Fruit fly (Drosophila melanogaster) whole organism, embryonic: ENCODE results near the gene Tsf2.

Experiments
- Aef1 ChIP-seq: fragments of 200-800 bp; sonication (Bioruptor generic); IDR thresholded peaks from 3 replicates; pipeline ENCODE4 v1.3.6; 2022; ENCODE audit warnings: missing biosample characterization, missing genetic modification characterization
- Asciz ChIP-seq: fragments of 200-800 bp; sonication (Bioruptor generic); optimal IDR thresholded peaks from 2 replicates; lab custom pipeline; 2017; ENCODE audit warnings: missing biosample characterization, mild to moderate bottlenecking, missing genetic modification characterization, missing genetic modification reagents
- B-H2 ChIP-seq: fragments of 200-800 bp; sonication (Bioruptor generic); optimal IDR thresholded peaks from 2 replicates; lab custom pipeline; 2018; ENCODE audit warnings: missing biosample characterization, mild to moderate bottlenecking, missing genetic modification characterization
- BEAF-32 ChIP-seq: fragments of 200-800 bp; sonication (Bioruptor generic); optimal IDR thresholded peaks from 3 replicates; lab custom pipeline; 2017; ENCODE audit warnings: missing biosample characterization, missing genetic modification characterization, mild to moderate bottlenecking, moderate library complexity, missing genetic modification reagents
- Blimp-1 ChIP-seq: fragments of 200-800 bp; sonication (Bioruptor generic); optimal IDR thresholded peaks from 3 replicates; lab custom pipeline; 2018; ENCODE audit warnings: missing biosample characterization, missing genetic modification characterization, mild to moderate bottlenecking, moderate library complexity, missing genetic modification reagents
- CG10209 ChIP-seq: fragments of 200-800 bp; sonication (Bioruptor generic); optimal IDR thresholded peaks from 3 replicates; lab custom pipeline; 2017; ENCODE audit warnings: missing biosample characterization, mild to moderate bottlenecking, missing genetic modification characterization, missing genetic modification reagents
- CG13424 ChIP-seq: fragments of 200-800 bp; sonication (Bioruptor generic); optimal IDR thresholded peaks from 2 replicates; lab custom pipeline; 2019; ENCODE audit warnings: missing biosample characterization, mild to moderate bottlenecking, missing genetic modification characterization, moderate library complexity
- CG14667 ChIP-seq: fragments of 200-800 bp; sonication (Bioruptor generic); IDR thresholded peaks from 2 replicates; pipeline ENCODE4 v1.3.6; 2022; ENCODE audit warnings: missing biosample characterization, missing genetic modification characterization
- CG1647 ChIP-seq: fragments of 200-800 bp; sonication (Bioruptor generic); optimal IDR thresholded peaks from 3 replicates; lab custom pipeline; 2016; ENCODE audit warnings: missing biosample characterization, missing genetic modification characterization
- CG17328 ChIP-seq: fragments of 200-800 bp; sonication (Bioruptor generic); IDR thresholded peaks from 2 replicates; pipeline ENCODE4 v1.3.6; 2022; ENCODE audit warnings: missing biosample characterization, missing genetic modification characterization
- CG1832 ChIP-seq: fragments of 200-800 bp; sonication (Bioruptor generic); optimal IDR thresholded peaks from 2 replicates; lab custom pipeline; 2017; ENCODE audit warnings: missing biosample characterization, mild to moderate bottlenecking, missing genetic modification characterization, inconsistent platforms
- CG30020 ChIP-seq: fragments of 200-800 bp; optimal IDR thresholded peaks from 2 replicates; lab custom pipeline; 2019; ENCODE audit warnings: missing biosample characterization, mild to moderate bottlenecking, missing genetic modification characterization, moderate library complexity
- CG3163 ChIP-seq: fragments of 200-800 bp; sonication (Bioruptor generic); optimal IDR thresholded peaks from 3 replicates; lab custom pipeline; 2016; ENCODE audit warnings: missing biosample characterization, missing genetic modification characterization
- CG3995 ChIP-seq: fragments of 200-800 bp; sonication (Bioruptor generic); optimal IDR thresholded peaks from 3 replicates; lab custom pipeline; 2016; ENCODE audit warnings: missing biosample characterization, missing genetic modification characterization
- CG42726 ChIP-seq: fragments of 200-800 bp; sonication (Bioruptor generic); IDR thresholded peaks from 2 replicates; pipeline ENCODE4 v1.3.6; 2022; ENCODE audit warnings: missing biosample characterization, missing genetic modification characterization; ENCODE audit not compliant: partially characterized antibody
- CG7786 ChIP-seq: fragments of 200-800 bp; sonication (Bioruptor generic); optimal IDR thresholded peaks from 2 replicates; lab custom pipeline; 2016; ENCODE audit warnings: missing biosample characterization, missing genetic modification characterization
- CG8359 ChIP-seq: fragments of 200-800 bp; sonication (Bioruptor generic); optimal IDR thresholded peaks from 2 replicates; lab custom pipeline; 2017; ENCODE audit warnings: missing biosample characterization, mild to moderate bottlenecking, missing genetic modification characterization, borderline replicate concordance
- CkIIα-i1 ChIP-seq: fragments of 200-800 bp; sonication (Bioruptor generic); IDR thresholded peaks from 2 replicates; pipeline ENCODE4 v1.3.6; 2022; ENCODE audit warnings: missing biosample characterization, missing genetic modification characterization
- Hand ChIP-seq: fragments of 200-800 bp; sonication (Bioruptor generic); optimal IDR thresholded peaks from 2 replicates; lab custom pipeline; 2017; ENCODE audit warnings: mild to moderate bottlenecking, missing biosample characterization, missing genetic modification reagents, missing genetic modification characterization
- Kr ChIP-seq: fragments of 200-800 bp; sonication (Bioruptor generic); optimal IDR thresholded peaks from 2 replicates; lab custom pipeline; 2017; ENCODE audit warnings: missing biosample characterization, mild to moderate bottlenecking, missing genetic modification characterization
- Meics ChIP-seq: fragments of 200-800 bp; sonication (Bioruptor generic); optimal IDR thresholded peaks from 2 replicates; lab custom pipeline; 2017; ENCODE audit warnings: missing biosample characterization, mild to moderate bottlenecking, missing genetic modification characterization
- NfI ChIP-seq: fragments of 200-800 bp; sonication (Bioruptor generic); optimal IDR thresholded peaks from 3 replicates; lab custom pipeline; 2018; ENCODE audit warnings: missing biosample characterization, mild to moderate bottlenecking, missing genetic modification characterization, moderate library complexity
- Ptx1 ChIP-seq: fragments of 200-800 bp; sonication (Bioruptor generic); IDR thresholded peaks from 2 replicates; pipeline ENCODE4 v1.3.6; 2022; ENCODE audit warnings: missing biosample characterization, missing genetic modification characterization
- Rx ChIP-seq: fragments of 200-800 bp; sonication (Bioruptor generic); IDR thresholded peaks from 2 replicates; pipeline ENCODE4 v1.3.6; 2022; ENCODE audit warnings: missing biosample characterization, missing genetic modification characterization
- Vsx1 ChIP-seq: fragments of 200-800 bp; sonication (Bioruptor generic); optimal IDR thresholded peaks from 2 replicates; lab custom pipeline; 2017; ENCODE audit warnings: missing biosample characterization, mild to moderate bottlenecking, missing genetic modification characterization, missing genetic modification reagents
- dati ChIP-seq: fragments of 200-800 bp; sonication (Bioruptor generic); IDR thresholded peaks from 2 replicates; pipeline ENCODE4 v1.3.6; 2022; ENCODE audit warnings: missing biosample characterization, missing genetic modification characterization
- en ChIP-seq: fragments of 200-800 bp; sonication (Bioruptor generic); optimal IDR thresholded peaks from 2 replicates; lab custom pipeline; 2016; ENCODE audit warnings: missing biosample characterization, missing genetic modification characterization
- fd96Cb ChIP-seq: fragments of 200-800 bp; sonication (Bioruptor generic); optimal IDR thresholded peaks from 2 replicates; lab custom pipeline; 2018; ENCODE audit warnings: missing biosample characterization, mild to moderate bottlenecking, missing genetic modification characterization, moderate library complexity
- gfzf ChIP-seq: fragments of 200-800 bp; sonication (Bioruptor generic); optimal IDR thresholded peaks from 2 replicates; lab custom pipeline; 2016; ENCODE audit warnings: missing biosample characterization, mild to moderate bottlenecking, missing genetic modification characterization, moderate library complexity
- grn ChIP-seq: fragments of 200-800 bp; sonication (Bioruptor generic); optimal IDR thresholded peaks from 3 replicates; lab custom pipeline; 2017; ENCODE audit warnings: missing biosample characterization, missing genetic modification characterization
- hkb ChIP-seq, 2 experiments: fragments of 200-800 bp in 1 of 2; fragments of >200 bp in 1 of 2; sonication (Bioruptor generic) in 1 of 2; IDR thresholded peaks in 1 of 2; optimal IDR thresholded peaks in 1 of 2; 2 replicates each; pipeline versions ENCODE4 v1.3.6 to Lab custom; 2017 to 2022; ENCODE audit warnings: missing biosample characterization in 1 of 2, missing genetic modification characterization in 1 of 2
- ind ChIP-seq: fragments of 200-800 bp; sonication (Bioruptor generic); optimal IDR thresholded peaks from 3 replicates; lab custom pipeline; 2016; ENCODE audit warnings: missing biosample characterization, missing genetic modification characterization
- jigr1 ChIP-seq: fragments of 200-800 bp; sonication (Bioruptor generic); IDR thresholded peaks from 3 replicates; pipeline ENCODE4 v1.3.6; 2022; ENCODE audit warnings: missing biosample characterization, missing genetic modification characterization
- ken ChIP-seq: fragments of 200-800 bp; sonication (Bioruptor generic); IDR thresholded peaks from 3 replicates; pipeline ENCODE4 v1.3.6; 2022; ENCODE audit warnings: missing biosample characterization, missing genetic modification characterization
- lbe ChIP-seq: fragments of 200-800 bp; sonication (Bioruptor generic); optimal IDR thresholded peaks from 2 replicates; lab custom pipeline; 2016; ENCODE audit warnings: missing biosample characterization, mild to moderate bottlenecking, missing genetic modification characterization
- lov ChIP-seq, 2 experiments: fragments of 200-800 bp in 1 of 2; fragments of >200 bp in 1 of 2; sonication (Bioruptor generic) in 1 of 2; IDR thresholded peaks in 1 of 2; optimal IDR thresholded peaks in 1 of 2; 2 replicates in 1 of 2; 3 replicates in 1 of 2; pipeline versions ENCODE4 v1.3.6 to Lab custom; 2017 to 2022; ENCODE audit warnings: missing biosample characterization in 1 of 2, missing genetic modification characterization in 1 of 2
- maf-S ChIP-seq: fragments of 200-800 bp; sonication (Bioruptor generic); optimal IDR thresholded peaks from 2 replicates; lab custom pipeline; 2016; ENCODE audit warnings: missing biosample characterization, missing genetic modification characterization
- nom ChIP-seq: fragments of 200-800 bp; sonication (Bioruptor generic); optimal IDR thresholded peaks from 2 replicates; lab custom pipeline; 2017; ENCODE audit warnings: missing biosample characterization, missing genetic modification characterization, mild to moderate bottlenecking, moderate library complexity, missing genetic modification reagents
- otp ChIP-seq: fragments of 200-800 bp; sonication (Bioruptor generic); IDR thresholded peaks from 3 replicates; pipeline ENCODE4, ENCODE4 v1.3.6; 2022; ENCODE audit warnings: missing biosample characterization, missing genetic modification characterization
- peb ChIP-seq: fragments of 200-800 bp; sonication (Bioruptor generic); IDR thresholded peaks from 2 replicates; pipeline ENCODE4 v1.3.6; 2022; ENCODE audit warnings: missing biosample characterization, missing genetic modification characterization
- pros ChIP-seq: fragments of 200-800 bp; sonication (Bioruptor generic); optimal IDR thresholded peaks from 3 replicates; lab custom pipeline; 2019; ENCODE audit warnings: missing biosample characterization, mild to moderate bottlenecking, missing genetic modification characterization, moderate library complexity
- repo ChIP-seq: fragments of 200-800 bp; sonication (Bioruptor generic); optimal IDR thresholded peaks from 2 replicates; lab custom pipeline; 2016; ENCODE audit warnings: missing biosample characterization, missing genetic modification characterization
- salm ChIP-seq: fragments of 200-800 bp; sonication (Bioruptor generic); optimal IDR thresholded peaks from 2 replicates; lab custom pipeline; 2018; ENCODE audit warnings: missing biosample characterization, mild to moderate bottlenecking, missing genetic modification characterization
- ssp ChIP-seq: fragments of 200-800 bp; sonication (Bioruptor generic); IDR thresholded peaks from 2 replicates; pipeline ENCODE4 v1.3.6; 2022; ENCODE audit warnings: missing biosample characterization, missing genetic modification characterization
- sug ChIP-seq: fragments of 200-800 bp; optimal IDR thresholded peaks from 2 replicates; lab custom pipeline; 2019; ENCODE audit warnings: missing biosample characterization, mild to moderate bottlenecking, missing genetic modification characterization, moderate library complexity
- trem ChIP-seq: fragments of 200-800 bp; optimal IDR thresholded peaks from 3 replicates; lab custom pipeline; 2019; ENCODE audit warnings: missing biosample characterization, mild to moderate bottlenecking, missing genetic modification characterization, moderate library complexity
- zen ChIP-seq: fragments of 200-800 bp; sonication (Bioruptor generic); optimal IDR thresholded peaks from 3 replicates; lab custom pipeline; 2018; ENCODE audit warnings: missing biosample characterization, mild to moderate bottlenecking, missing genetic modification characterization, moderate library complexity
- zfh1 ChIP-seq: fragments of 200-800 bp; sonication (Bioruptor generic); IDR thresholded peaks from 3 replicates; pipeline ENCODE4 v1.3.6; 2022; ENCODE audit warnings: missing biosample characterization, missing genetic modification characterization

Tsf2 gene

DNA sequence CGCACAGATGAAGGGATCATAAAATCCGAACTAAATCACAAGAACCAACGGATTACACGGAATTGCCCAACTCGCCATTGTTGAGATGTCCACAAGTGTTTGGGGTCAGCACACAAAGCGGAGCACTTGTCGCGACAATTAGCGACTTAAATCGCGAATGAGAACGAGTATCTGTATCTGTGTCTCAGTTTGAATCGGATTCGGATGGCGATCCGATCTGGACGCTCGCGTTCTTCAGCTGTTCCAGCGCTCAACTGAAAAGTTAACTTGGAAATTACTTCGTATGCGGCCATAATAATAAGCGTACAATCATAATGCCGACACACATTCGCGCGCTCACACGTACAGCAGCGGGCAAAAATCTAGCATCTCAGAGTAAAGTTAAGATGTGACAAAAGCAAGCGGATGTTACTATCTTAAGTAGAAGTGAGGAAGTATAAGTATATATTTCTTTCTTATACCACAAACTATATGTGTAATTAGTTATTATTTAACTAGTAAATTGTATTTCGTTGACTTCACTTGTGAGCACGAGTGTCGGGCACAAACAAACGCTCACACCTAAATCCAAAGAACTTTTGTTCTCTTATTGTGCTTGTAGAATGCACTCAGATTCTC, 43.0 kb downstream of the Tsf2 start, which contains the start of gene CG10660 (continued):
- peak; percentile 86 for TF ChIP-seq ken
- peak; percentile 50; the same call in 1 of the 2 replicates for TF ChIP-seq dati (GFP tag; lab: Robert Waterston, UW)
- TF ChIP-seq CG7786: peak; percentile 40
- TF ChIP-seq Blimp-1 (GFP tag; lab: Kevin White, UChicago): peak; percentile 90
- TF ChIP-seq lbe (GFP tag; lab: Kevin White, UChicago): peak; percentile 80
- TF ChIP-seq NfI (GFP tag; lab: Kevin White, UChicago): peak; percentile 81
- TF ChIP-seq CG1832 (GFP tag; lab: Kevin White, UChicago): no peak
- peak; percentile 91 for TF ChIP-seq Asciz
- TF ChIP-seq trem (tag; lab: Kevin White, UChicago): peak; percentile 82
- TF ChIP-seq CG42726 (GFP tag; lab: Robert Waterston, UW): no peak
- no peak for TF ChIP-seq B-H2 (GFP tag; lab: Kevin White, UChicago)
- no peak for TF ChIP-seq en
- TF ChIP-seq ind: peak; percentile 81
- peak; percentile 19; the same call in 1 of the 2 replicates for TF ChIP-seq CkIIα-i1 (GFP tag; lab: Robert Waterston, UW)
- peak; percentile 67 for TF ChIP-seq zen
- TF ChIP-seq Meics: peak; percentile 86
- peak; percentile 73 for TF ChIP-seq CG8359 (GFP tag; lab: Kevin White, UChicago)
- peak; percentile 77 for TF ChIP-seq Vsx1 (GFP tag; lab: Kevin White, UChicago)
- 0 out of 2 replicates have a peak, but pooled peaks have one; percentile 29 for TF ChIP-seq CG14667
- TF ChIP-seq CG13424: peak; percentile 86
- TF ChIP-seq salm (tag; lab: Kevin White, UChicago): peak; percentile 90
- peak; percentile 31 for TF ChIP-seq CG3995 (GFP tag; lab: Kevin White, UChicago)
- peak; percentile 91 for TF ChIP-seq fd96Cb (tag; lab: Kevin White, UChicago)
- no peak for TF ChIP-seq Kr (GFP tag; lab: Kevin White, UChicago)
- TF ChIP-seq CG1647 (GFP tag; lab: Kevin White, UChicago): peak; percentile 76
- peak; percentile 55 for TF ChIP-seq maf-S (GFP tag; lab: Kevin White, UChicago)
- peak; percentile 35 for TF ChIP-seq repo (GFP tag; lab: Kevin White, UChicago)
- TF ChIP-seq CG10209 (GFP tag; lab: Kevin White, UChicago): peak; percentile 88
- peak; percentile 93 for TF ChIP-seq CG17328
- TF ChIP-seq zfh1 (GFP tag; lab: Robert Waterston, UW): peak; percentile 91
- no peak for TF ChIP-seq pros (GFP tag; lab: Kevin White, UChicago)
- TF ChIP-seq Ptx1 (GFP tag; lab: Robert Waterston, UW): peak; percentile 88
- TF ChIP-seq jigr1 (GFP tag; lab: Robert Waterston, UW): peak; percentile 50; the same call in 1 of the 3 replicates
- TF ChIP-seq otp (GFP tag; lab: Robert Waterston, UW): peak; percentile 91
- no peak for TF ChIP-seq gfzf (GFP tag; lab: Kevin White, UChicago)
- peak; percentile 75 for TF ChIP-seq peb (GFP tag; lab: Robert Waterston, UW)
- TF ChIP-seq nom (GFP tag; lab: Kevin White, UChicago): peak; percentile 41
- TF ChIP-seq CG30020 (tag; lab: Kevin White, UChicago): peak; percentile 32
- TF ChIP-seq sug (tag; lab: Kevin White, UChicago): peak; percentile 67
- peak; percentile 82 for TF ChIP-seq Rx (GFP tag; lab: Robert Waterston, UW)
- TF ChIP-seq CG3163: peak; percentile 12
- TF ChIP-seq grn (GFP tag; lab: Kevin White, UChicago): no peak
- TF ChIP-seq Aef1 (GFP tag; lab: Robert Waterston, UW): peak; percentile 81
- no peak for TF ChIP-seq hkb (optimal IDR thresholded peaks at IDR 0.05; lab: Kevin White, UChicago)
- TF ChIP-seq hkb (GFP tag; IDR thresholded peaks at IDR 0.05; lab: Robert Waterston, UW): peak; percentile 95
- TF ChIP-seq lov (optimal IDR thresholded peaks at IDR 0.05; lab: Kevin White, UChicago): no peak
- peak; percentile 76; the same call in 1 of the 3 replicates for TF ChIP-seq lov (GFP tag; IDR thresholded peaks at IDR 0.05; lab: Robert Waterston, UW)
- TF ChIP-seq ssp (GFP tag; lab: Robert Waterston, UW): peak; percentile 62
- no peak for TF ChIP-seq BEAF-32
- TF ChIP-seq Hand (GFP tag; lab: Kevin White, UChicago): peak; percentile 70
